Fruit fly (Drosophila melanogaster) whole organism, adult: ENCODE results near the gene CG15404.

Experiments used
- CG33017 ChIP-seq: fragments of 200-800 bp; sonication (Bioruptor generic); optimal IDR thresholded peaks from 2 replicates; lab custom pipeline; 2018; ENCODE audit warnings: missing biosample characterization, mild to moderate bottlenecking, missing genetic modification characterization, moderate library complexity
- Clk ChIP-seq: fragments of 200-800 bp; sonication (Bioruptor generic); optimal IDR thresholded peaks from 2 replicates; lab custom pipeline; 2017; ENCODE audit warnings: missing biosample characterization, missing genetic modification characterization
- cic ChIP-seq: fragments of 200-800 bp; sonication (Bioruptor generic); optimal IDR thresholded peaks from 2 replicates; lab custom pipeline; 2017; ENCODE audit warnings: missing biosample characterization, mild to moderate bottlenecking, missing genetic modification characterization, moderate library complexity

dm6 chr2L:3165022-3165647 is 8.6 kb upstream of the CG15404 start:
- no peak for TF ChIP-seq CG33017 (tag; lab: Kevin White, UChicago)
- no peak for TF ChIP-seq Clk (GFP tag; lab: Kevin White, UChicago)
- TF ChIP-seq cic (GFP tag; lab: Kevin White, UChicago) = no peak
